Fruit fly (Drosophila melanogaster): ENCODE data around the gene CG9215.

CG9215 gene

dm6 chrX:15554256-15554678 lies 28.4 kb downstream of the CG9215 start, which contains the start of gene Ac13E (continued):
- TF ChIP-seq D (optimal IDR thresholded peaks at IDR 0.05), result no peak
- TF ChIP-seq D (GFP tag; optimal IDR thresholded peaks at IDR 0.05), result peak; percentile 89
- peak; percentile 70 for TF ChIP-seq CG16813 (GFP tag; IDR thresholded peaks at IDR 0.05; ENCODE audit: partially characterized antibody)
- TF ChIP-seq Lpt (GFP tag; optimal IDR thresholded peaks at IDR 0.05), result no peak
- no peak for TF ChIP-seq hth (optimal IDR thresholded peaks at IDR 0.05)
- TF ChIP-seq CG12299 (tag; optimal IDR thresholded peaks at IDR 0.05), result peak; percentile 86
- peak; percentile 83 to 91 for TF ChIP-seq Hr51 (GFP tag; optimal IDR thresholded peaks at IDR 0.05)
- 0 out of 2 replicates have a peak, but pooled peaks have one; percentile 56 for TF ChIP-seq CG17612 (GFP tag; IDR thresholded peaks at IDR 0.05)
- TF ChIP-seq h (optimal IDR thresholded peaks at IDR 0.05), result no peak
- peak; percentile 90 for TF ChIP-seq Dbx (GFP tag; IDR thresholded peaks at IDR 0.05)
- TF ChIP-seq CG14050 (GFP tag; IDR thresholded peaks at IDR 0.05), result peak; percentile 80
- TF ChIP-seq tx (GFP tag; optimal IDR thresholded peaks at IDR 0.05), result peak; percentile 75
- peak; percentile 14 for TF ChIP-seq psq (GFP tag; optimal IDR thresholded peaks at IDR 0.05)
- peak; percentile 49 for TF ChIP-seq CG4617 (GFP tag; optimal IDR thresholded peaks at IDR 0.05; ENCODE audit: borderline replicate concordance)
- peak; percentile 94 for TF ChIP-seq Hmr (GFP tag; optimal IDR thresholded peaks at IDR 0.05)
- TF ChIP-seq Camta (GFP tag; optimal IDR thresholded peaks at IDR 0.05), result peak; percentile 73
- TF ChIP-seq MBD-R2 (GFP tag; IDR thresholded peaks at IDR 0.05), result peak; percentile 55; the same call in 1 of the 2 replicates
- peak; percentile 41; the same call in 1 of the 3 replicates for TF ChIP-seq Doc3 (GFP tag; IDR thresholded peaks at IDR 0.05; ENCODE audit: partially characterized antibody)
- peak; percentile 81 for TF ChIP-seq CG7357 (GFP tag; IDR thresholded peaks at IDR 0.05)
- peak in 1 of 2 experiments; percentile 18 for TF ChIP-seq tll (GFP tag; optimal IDR thresholded peaks at IDR 0.05)
- TF ChIP-seq CG6175 (GFP tag; IDR thresholded peaks at IDR 0.05), result peak; percentile 66; the same call in 2 of the 3 replicates
- TF ChIP-seq CG1529 (GFP tag; optimal IDR thresholded peaks at IDR 0.05), result peak; percentile 89
- TF ChIP-seq CG3726 (GFP tag; IDR thresholded peaks at IDR 0.05), result peak; percentile 72
- peak; percentile 85 for TF ChIP-seq gcm2 (GFP tag; optimal IDR thresholded peaks at IDR 0.05)
- peak; percentile 76 for TF ChIP-seq schlank (tag; optimal IDR thresholded peaks at IDR 0.05)
- TF ChIP-seq CG2199 (GFP tag; IDR thresholded peaks at IDR 0.05), result no peak
- peak; percentile 83 for TF ChIP-seq CG10274 (GFP tag; optimal IDR thresholded peaks at IDR 0.05)
- TF ChIP-seq nmo (GFP tag; optimal IDR thresholded peaks at IDR 0.05), result peak; percentile 92
- peak; percentile 81 for TF ChIP-seq al (GFP tag; IDR thresholded peaks at IDR 0.05)
- peak; percentile 76 for TF ChIP-seq pnt (GFP tag; optimal IDR thresholded peaks at IDR 0.05)
- no peak for TF ChIP-seq CG2129 (GFP tag; IDR thresholded peaks at IDR 0.05; ENCODE audit: partially characterized antibody)
- 0 out of 2 replicates have a peak, but pooled peaks have one; percentile 16 for TF ChIP-seq crol (GFP tag; IDR thresholded peaks at IDR 0.05)
- TF ChIP-seq cato (GFP tag; optimal IDR thresholded peaks at IDR 0.05; ENCODE audit: borderline replicate concordance), result peak; percentile 56
- no peak for TF ChIP-seq dimm (GFP tag; IDR thresholded peaks at IDR 0.05)
- TF ChIP-seq CG14667 (GFP tag; IDR thresholded peaks at IDR 0.05), result peak; percentile 70
- peak; percentile 75 for TF ChIP-seq fd64A (GFP tag; optimal IDR thresholded peaks at IDR 0.05)
- TF ChIP-seq Gsc (GFP tag; IDR thresholded peaks at IDR 0.05), result peak; percentile 59
- TF ChIP-seq CG15011 (GFP tag; optimal IDR thresholded peaks at IDR 0.05), result peak; percentile 79
- peak; percentile 71 for TF ChIP-seq Bdp1 (GFP tag; optimal IDR thresholded peaks at IDR 0.05)
- peak; percentile 59 for TF ChIP-seq CG4707 (GFP tag; optimal IDR thresholded peaks at IDR 0.05)
- TF ChIP-seq Trl (optimal IDR thresholded peaks at IDR 0.05), result no peak
- TF ChIP-seq Trl (GFP tag; optimal IDR thresholded peaks at IDR 0.05), result peak; percentile 67
- peak; percentile 87 for TF ChIP-seq CG17359 (tag; optimal IDR thresholded peaks at IDR 0.05)
- TF ChIP-seq CG3847 (GFP tag; IDR thresholded peaks at IDR 0.05), result peak; percentile 86
- TF ChIP-seq danr (GFP tag; IDR thresholded peaks at IDR 0.05), result peak; percentile 78
- TF ChIP-seq cas (GFP tag; IDR thresholded peaks at IDR 0.05), result peak; percentile 60
- TF ChIP-seq CG7372 (GFP tag; IDR thresholded peaks at IDR 0.05), result peak; percentile 89
- peak; percentile 91 for TF ChIP-seq CG4424 (GFP tag; optimal IDR thresholded peaks at IDR 0.05)
- TF ChIP-seq sima (GFP tag; optimal IDR thresholded peaks at IDR 0.05), result peak; percentile 15
- peak; percentile 79 for TF ChIP-seq sqz (GFP tag; optimal IDR thresholded peaks at IDR 0.05)
- peak; percentile 68 for TF ChIP-seq CG9609 (GFP tag; optimal IDR thresholded peaks at IDR 0.05)
- TF ChIP-seq gt (GFP tag; IDR thresholded peaks at IDR 0.05), result 0 out of 2 replicates have a peak, but pooled peaks have one; percentile 30

All from whole organism, embryonic.